Worm (Caenorhabditis elegans) whole organism, young adult: ENCODE data around the gene F40H3.2.
A peak's percentile ranks its signal among the peaks of the same experiment; 100 is the strongest.

Source experiments
- B0035.1 ChIP-seq: sonication (generic microtip); optimal IDR thresholded peaks from 2 replicates; lab custom pipeline; 2016; ENCODE audit warnings: missing genetic modification characterization, mild to moderate bottlenecking, missing compliant biosample characterization, missing genotype, missing genetic modification reagents
- C17E4.6 ChIP-seq: fragments of 200-800 bp; sonication (Bioruptor generic); IDR thresholded peaks from 2 replicates; pipeline ENCODE4 v1.3.6; 2022; ENCODE audit warnings: missing genetic modification reagents, missing genetic modification characterization, missing compliant biosample characterization
- F37B4.10 ChIP-seq: fragments of 200-800 bp; sonication (Bioruptor generic); IDR thresholded peaks from 2 replicates; pipeline ENCODE4 v1.3.6; 2022; ENCODE audit warnings: missing genetic modification characterization, missing compliant biosample characterization
- F49E8.2 ChIP-seq: sonication (generic microtip); optimal IDR thresholded peaks from 3 replicates; lab custom pipeline; 2017; ENCODE audit warnings: missing genetic modification characterization, mild to moderate bottlenecking, missing compliant biosample characterization, antibody characterized with exemption, moderate library complexity; ENCODE audit not compliant: insufficient read depth
- F52B5.7 ChIP-seq: sonication (generic microtip); optimal IDR thresholded peaks from 2 replicates; lab custom pipeline; 2016; ENCODE audit warnings: mild to moderate bottlenecking, missing genetic modification characterization, missing compliant biosample characterization
- Y53F4B.3 ChIP-seq: fragments of 200-800 bp; sonication (Bioruptor generic); IDR thresholded peaks from 2 replicates; pipeline ENCODE4 v1.3.6; 2022; ENCODE audit warnings: missing genetic modification reagents, missing genetic modification characterization, missing compliant biosample characterization
- Y53G8AR.9 ChIP-seq: fragments of 200-800 bp; sonication (Bioruptor generic); conservative IDR thresholded peaks from 2 replicates; pipeline ENCODE4 v1.3.6; 2022; ENCODE audit warnings: missing genetic modification reagents, missing genetic modification characterization, missing compliant biosample characterization
- Y56A3A.18 ChIP-seq: fragments of 200-800 bp; sonication (Bioruptor generic); IDR thresholded peaks from 2 replicates; pipeline ENCODE4 v1.3.6; 2022; ENCODE audit warnings: missing genetic modification reagents, missing genetic modification characterization, missing compliant biosample characterization
- aptf-2 ChIP-seq: fragments of 200-800 bp; sonication (Bioruptor generic); conservative IDR thresholded peaks from 2 replicates; pipeline ENCODE4 v1.3.6; 2022; ENCODE audit warnings: missing genetic modification reagents, missing genetic modification characterization, missing compliant biosample characterization
- aptf-3 ChIP-seq: fragments of 200-800 bp; sonication (Bioruptor generic); IDR thresholded peaks from 2 replicates; pipeline ENCODE4 v1.3.6; 2022; ENCODE audit warnings: missing genetic modification characterization, missing compliant biosample characterization
- athp-1 ChIP-seq: sonication (generic microtip); optimal IDR thresholded peaks from 2 replicates; lab custom pipeline; 2017; ENCODE audit warnings: mild to moderate bottlenecking, missing genetic modification characterization, missing compliant biosample characterization
- attf-5 ChIP-seq: fragments of 200-800 bp; sonication (Bioruptor generic); optimal IDR thresholded peaks from 2 replicates; lab custom pipeline; 2018; ENCODE audit warnings: mild to moderate bottlenecking, missing genetic modification characterization, missing compliant biosample characterization
- bed-2 ChIP-seq: fragments of 200-800 bp; sonication (Bioruptor generic); IDR thresholded peaks from 2 replicates; pipeline ENCODE4 v1.3.6; 2022; ENCODE audit warnings: missing genetic modification reagents, missing genetic modification characterization, missing compliant biosample characterization
- ccch-3 ChIP-seq: fragments of 200-800 bp; sonication (Bioruptor generic); optimal IDR thresholded peaks from 2 replicates; lab custom pipeline; 2018; ENCODE audit warnings: mild to moderate bottlenecking, missing genetic modification characterization, missing compliant biosample characterization
- ceh-100 ChIP-seq: fragments of 200-800 bp; sonication (Bioruptor generic); IDR thresholded peaks from 2 replicates; pipeline ENCODE4 v1.3.6; 2022; ENCODE audit warnings: missing genetic modification reagents, missing genetic modification characterization, missing compliant biosample characterization
- ceh-27 ChIP-seq: fragments of 200-800 bp; sonication (Bioruptor generic); optimal IDR thresholded peaks from 2 replicates; lab custom pipeline; 2018; ENCODE audit warnings: mild to moderate bottlenecking, missing genetic modification characterization, moderate library complexity, missing compliant biosample characterization
- ceh-79 ChIP-seq: sonication (generic microtip); optimal IDR thresholded peaks from 2 replicates; lab custom pipeline; 2017; ENCODE audit warnings: mild to moderate bottlenecking, missing genetic modification characterization, missing compliant biosample characterization
- ceh-91 ChIP-seq: fragments of 200-800 bp; sonication (Bioruptor generic); IDR thresholded peaks from 2 replicates; pipeline ENCODE4 v1.3.6; 2022; ENCODE audit warnings: missing genetic modification reagents, missing genetic modification characterization, missing compliant biosample characterization
- dpff-1 ChIP-seq: sonication (generic microtip); optimal IDR thresholded peaks from 2 replicates; lab custom pipeline; 2017; ENCODE audit warnings: mild to moderate bottlenecking, missing genetic modification characterization, missing compliant biosample characterization
- egrh-3 ChIP-seq: fragments of 200-800 bp; sonication (Bioruptor generic); IDR thresholded peaks from 2 replicates; pipeline ENCODE4 v1.3.6; 2022; ENCODE audit warnings: missing genetic modification reagents, missing genetic modification characterization, missing compliant biosample characterization
- gei-17 ChIP-seq: fragments of 200-800 bp; sonication (Bioruptor generic); optimal IDR thresholded peaks from 2 replicates; lab custom pipeline; 2018; ENCODE audit warnings: mild to moderate bottlenecking, missing genetic modification characterization, missing compliant biosample characterization
- lin-54 ChIP-seq: fragments of 200-800 bp; sonication (Bioruptor generic); optimal IDR thresholded peaks from 2 replicates; lab custom pipeline; 2018; ENCODE audit warnings: mild to moderate bottlenecking, missing genetic modification characterization, missing compliant biosample characterization
- lir-1 ChIP-seq: fragments of 200-800 bp; sonication (Bioruptor generic); conservative IDR thresholded peaks from 2 replicates; pipeline ENCODE4 v1.3.6; 2022; ENCODE audit warnings: missing genetic modification reagents, missing genetic modification characterization, missing compliant biosample characterization
- lsy-27 ChIP-seq: sonication (generic microtip); optimal IDR thresholded peaks from 2 replicates; lab custom pipeline; 2017; ENCODE audit warnings: missing genetic modification characterization, mild to moderate bottlenecking, missing compliant biosample characterization, antibody characterized with exemption, missing genotype, borderline replicate concordance; ENCODE audit not compliant: insufficient read depth
- madf-6 ChIP-seq: fragments of 200-800 bp; sonication (Bioruptor generic); IDR thresholded peaks from 2 replicates; pipeline ENCODE4 v1.3.6; 2022; ENCODE audit warnings: missing genetic modification reagents, missing genetic modification characterization, missing compliant biosample characterization
- madf-8 ChIP-seq: fragments of 200-800 bp; sonication (Bioruptor generic); conservative IDR thresholded peaks from 2 replicates; pipeline ENCODE4 v1.3.6; 2022; ENCODE audit warnings: missing genetic modification reagents, missing genetic modification characterization, missing compliant biosample characterization
- mel-28 ChIP-seq: sonication (generic microtip); optimal IDR thresholded peaks from 2 replicates; lab custom pipeline; 2016; ENCODE audit warnings: borderline replicate concordance, mild to moderate bottlenecking, missing genetic modification characterization, missing compliant biosample characterization
- nfyb-1 ChIP-seq: fragments of 200-800 bp; sonication (Bioruptor generic); IDR thresholded peaks from 2 replicates; pipeline ENCODE4 v1.3.6; 2022; ENCODE audit warnings: missing genetic modification reagents, missing genetic modification characterization, missing compliant biosample characterization
- rec-8 ChIP-seq, 2 experiments: sonication (generic microtip); optimal IDR thresholded peaks; 2 replicates each; lab custom pipeline; 2016; ENCODE audit warnings: mild to moderate bottlenecking in 2 of 2, missing genetic modification characterization in 2 of 2, missing genetic modification reagents in 2 of 2, missing genotype in 2 of 2, missing biosample characterization in 1 of 2, missing compliant biosample characterization in 1 of 2, moderate library complexity in 1 of 2
- repo-1 ChIP-seq: sonication (generic microtip); optimal IDR thresholded peaks from 2 replicates; lab custom pipeline; 2017; ENCODE audit warnings: mild to moderate bottlenecking, missing genetic modification characterization, missing compliant biosample characterization
- snpc-1.3 ChIP-seq: sonication (generic microtip); optimal IDR thresholded peaks from 2 replicates; lab custom pipeline; 2017; ENCODE audit warnings: missing genetic modification characterization, mild to moderate bottlenecking, missing compliant biosample characterization, antibody characterized with exemption, moderate library complexity, missing genotype, missing genetic modification reagents; ENCODE audit not compliant: insufficient read depth
- snpc-3.4 ChIP-seq: sonication (generic microtip); optimal IDR thresholded peaks from 2 replicates; lab custom pipeline; 2017; ENCODE audit warnings: missing genetic modification characterization, mild to moderate bottlenecking, missing compliant biosample characterization, antibody characterized with exemption, moderate library complexity, missing genotype, missing genetic modification reagents
- tbp1 ChIP-seq: fragments of 200-800 bp; sonication (Bioruptor generic); optimal IDR thresholded peaks from 2 replicates; lab custom pipeline; 2018; ENCODE audit warnings: mild to moderate bottlenecking, missing genetic modification characterization, missing compliant biosample characterization
- tlf-1 ChIP-seq: fragments of 200-800 bp; sonication (Bioruptor generic); optimal IDR thresholded peaks from 2 replicates; lab custom pipeline; 2018; ENCODE audit warnings: mild to moderate bottlenecking, missing genetic modification characterization, missing compliant biosample characterization
- zim-3 ChIP-seq: sonication (generic microtip); optimal IDR thresholded peaks from 2 replicates; lab custom pipeline; 2017; ENCODE audit warnings: mild to moderate bottlenecking, missing genetic modification characterization, moderate library complexity, missing compliant biosample characterization
- ztf-25 ChIP-seq: fragments of 200-800 bp; sonication (Bioruptor generic); IDR thresholded peaks from 2 replicates; pipeline ENCODE4 v1.3.6; 2022; ENCODE audit warnings: missing genetic modification reagents, missing genetic modification characterization, missing compliant biosample characterization
- ztf-26 ChIP-seq: sonication (generic microtip); optimal IDR thresholded peaks from 2 replicates; lab custom pipeline; 2017; ENCODE audit warnings: missing genetic modification characterization, missing compliant biosample characterization

F40H3.2 gene

ce11 chrII:6173400-6173799 is at the start of gene F40H3.2:
TSS of gene F40H3.2 (plus strand) at chrII:6173649.
- TF ChIP-seq aptf-2 (GFP tag; lab: Robert Waterston, UW) (no peak), Y56A3A.18 (no peak), snpc-1.3 (no peak), ztf-26 (tag; lab: Kevin White, UChicago) (no peak), F49E8.2 (tag; lab: Kevin White, UChicago) (no peak), lsy-27 (tag; lab: Kevin White, UChicago) (no peak), ceh-79 (no peak), gei-17 (GFP tag; lab: Kevin White, UChicago) (no peak), B0035.1 (no peak), rec-8 (tag; optimal IDR thresholded peaks at IDR 0.05; lab: Kevin White, UChicago) (no peak), mel-28 (tag; lab: Kevin White, UChicago) (no peak), zim-3 (no peak), repo-1 (no peak), ztf-25 (GFP tag; lab: Robert Waterston, UW) (no peak), tlf-1 (GFP tag; lab: Kevin White, UChicago) (no peak), athp-1 (tag; lab: Kevin White, UChicago) (no peak), tbp1 (no peak)

- TF ChIP-seq lir-1 (GFP tag; lab: Robert Waterston, UW), result no peak
- 0 out of 2 replicates have a peak, but pooled peaks have one; percentile 8 for TF ChIP-seq madf-8
- no peak for TF ChIP-seq attf-5
- no peak for TF ChIP-seq B0035.1
- TF ChIP-seq F37B4.10 (GFP tag; lab: Robert Waterston, UW), result no peak
- no peak for TF ChIP-seq ceh-100
- TF ChIP-seq egrh-3 (GFP tag; lab: Robert Waterston, UW), result no peak
- no peak for TF ChIP-seq aptf-3 (GFP tag; lab: Robert Waterston, UW)
- TF ChIP-seq lin-54 (GFP tag; lab: Kevin White, UChicago), result no peak
- TF ChIP-seq gei-17 (GFP tag; lab: Kevin White, UChicago), result no peak
- TF ChIP-seq madf-6 (GFP tag; lab: Robert Waterston, UW), result peak; percentile 39; the same call in 1 of the 2 replicates
- TF ChIP-seq dpff-1, result no peak
Measured at ce11 chrII:6125259-6125658, 48.2 kb upstream of the F40H3.2 start, which contains the start of gene rars-2. TSS of gene rars-2 (plus strand) at chrII:6125559.

- TF ChIP-seq ceh-91 (GFP tag; lab: Robert Waterston, UW), result no peak
- TF ChIP-seq egrh-3 (GFP tag; lab: Robert Waterston, UW), result no peak
- no peak for TF ChIP-seq ccch-3 (GFP tag; lab: Kevin White, UChicago)
- TF ChIP-seq bed-2 (GFP tag; lab: Robert Waterston, UW), result no peak
- TF ChIP-seq madf-8, result no peak
- no peak for TF ChIP-seq Y53G8AR.9 (GFP tag; lab: Robert Waterston, UW)
- TF ChIP-seq nfyb-1 (GFP tag; lab: Robert Waterston, UW), result no peak
- no peak for TF ChIP-seq dpff-1
- no peak for TF ChIP-seq snpc-3.4 (tag; lab: Kevin White, UChicago)
- TF ChIP-seq C17E4.6, result no peak
- TF ChIP-seq lsy-27 (tag; lab: Kevin White, UChicago), result no peak
- TF ChIP-seq F52B5.7 (tag; lab: Kevin White, UChicago), result no peak
- TF ChIP-seq Y53F4B.3 (GFP tag; lab: Robert Waterston, UW), result no peak
- TF ChIP-seq ceh-27 (GFP tag; lab: Kevin White, UChicago), result no peak
Measured at ce11 chrII:6132595-6132994, 40.9 kb upstream of the F40H3.2 start, which contains the start of gene abts-3. TSS of gene abts-3 (plus strand) at chrII:6132895.
